Worm (Caenorhabditis elegans) whole organism, L3 larva: Measurements from ENCODE around the gene AH9.4.

ENCODE experiments used
- ama-1 ChIP-seq: fragments of 150-350 bp; optimal IDR thresholded peaks from 2 replicates; lab custom pipeline; 2018
- lin-15B ChIP-seq: fragments of 150-350 bp; optimal IDR thresholded peaks from 2 replicates; lab custom pipeline; 2014; ENCODE audit warnings: missing biosample characterization, missing genetic modification characterization
- nhr-25 ChIP-seq: sonication (generic microtip); optimal IDR thresholded peaks from 2 replicates; lab custom pipeline; 2017; ENCODE audit warnings: missing biosample characterization, missing genetic modification characterization
- nhr-28 ChIP-seq: fragments of 150-350 bp; optimal IDR thresholded peaks from 2 replicates; lab custom pipeline; 2014; ENCODE audit warnings: missing biosample characterization, missing genetic modification characterization
- nhr-76 ChIP-seq: fragments of 150-350 bp; sonication (generic microtip); optimal IDR thresholded peaks from 5 replicates; lab custom pipeline; 2014; ENCODE audit warnings: missing biosample characterization, missing genetic modification characterization
- pqm-1 ChIP-seq: fragments of 150-350 bp; optimal IDR thresholded peaks from 2 replicates; lab custom pipeline; 2017; ENCODE audit warnings: missing biosample characterization, missing genetic modification characterization, inconsistent platforms
- skn-1 ChIP-seq: fragments of 150-350 bp; optimal IDR thresholded peaks from 2 replicates; lab custom pipeline; 2014; ENCODE audit warnings: missing biosample characterization, missing genetic modification characterization
- unc-62 ChIP-seq: fragments of 150-350 bp; sonication (generic microtip); optimal IDR thresholded peaks from 4 replicates; lab custom pipeline; 2014; ENCODE audit warnings: missing biosample characterization, missing genetic modification reagents, missing genetic modification characterization
- ztf-11 ChIP-seq: fragments of 150-350 bp; optimal IDR thresholded peaks from 2 replicates; lab custom pipeline; 2014; ENCODE audit warnings: missing biosample characterization, missing genetic modification characterization

ce11 chrX:2303253-2303652 lies 29.1 kb upstream of the AH9.4 start:
- no peak for TF ChIP-seq ztf-11 (tag; lab: Kevin White, UChicago)
- TF ChIP-seq nhr-28 (tag; lab: Kevin White, UChicago) = no peak
- TF ChIP-seq lin-15B = no peak
- TF ChIP-seq unc-62 (GFP tag; lab: Kevin White, UChicago) = no peak
- no peak for TF ChIP-seq ama-1
- TF ChIP-seq nhr-25 (tag; lab: Kevin White, UChicago) = no peak
- TF ChIP-seq nhr-76 = no peak
- TF ChIP-seq pqm-1 (tag; lab: Kevin White, UChicago) = no peak
- no peak for TF ChIP-seq skn-1 (tag; lab: Kevin White, UChicago)
